Worm (Caenorhabditis elegans): Measurements from ENCODE around the gene lbp-8.

DNA sequence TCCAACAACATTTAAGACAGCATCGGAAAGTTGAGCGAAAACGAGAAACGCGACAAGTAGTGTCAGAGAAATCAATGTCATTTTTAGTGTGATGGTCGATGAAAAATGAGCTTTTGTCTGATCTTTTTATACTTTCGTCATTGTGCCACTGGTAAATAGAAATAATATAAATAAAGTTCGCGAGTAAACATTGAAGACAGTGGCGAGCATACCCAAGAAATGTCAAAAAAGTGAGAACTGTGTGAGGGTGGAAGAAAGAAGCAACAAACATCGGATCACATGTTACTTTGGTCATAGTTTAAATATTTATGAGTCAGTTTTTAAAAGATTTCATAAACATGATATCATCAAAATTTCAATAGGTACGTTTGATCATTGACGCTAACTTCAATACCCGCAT lies 36.3 kb upstream of the lbp-8 start, which contains the start of gene ttr-21:
- TF ChIP-seq mep-1 (tag; optimal IDR thresholded peaks at IDR 0.05) (no peak), egl-27 (tag; optimal IDR thresholded peaks at IDR 0.05) (no peak), madf-5 (GFP tag; IDR thresholded peaks at IDR 0.05) (no peak), lin-39 (tag; optimal IDR thresholded peaks at IDR 0.05) (no peak)

Data from whole organism, L4 larva.